Fruit fly (Drosophila melanogaster): ENCODE results near the gene Tango10.

DNA sequence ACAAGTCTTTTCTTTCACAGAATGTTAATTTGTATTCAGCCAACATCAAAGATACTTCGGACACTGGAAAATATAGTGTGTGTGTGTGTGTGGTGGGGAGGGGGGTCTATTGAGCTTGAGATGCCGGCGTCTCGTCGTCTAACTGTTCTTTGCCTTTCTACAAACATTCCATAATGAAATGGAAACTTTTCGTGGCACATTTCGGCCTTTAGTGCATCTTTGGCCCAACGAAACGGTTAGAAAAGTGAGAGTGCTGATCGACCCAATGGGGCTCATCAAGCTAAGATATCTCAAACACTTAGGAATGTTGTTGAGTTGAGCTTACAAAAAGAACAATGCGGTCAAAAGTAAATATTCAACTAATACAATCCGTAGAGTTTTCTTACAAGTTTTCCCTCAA is 36.8 kb downstream of the Tango10 start:
- peak; percentile 14 for TF ChIP-seq sd (tag; optimal IDR thresholded peaks at IDR 0.05)
- no peak for TF ChIP-seq ham (GFP tag; IDR thresholded peaks at IDR 0.05)
- no peak for TF ChIP-seq dpn (GFP tag; optimal IDR thresholded peaks at IDR 0.05)
- no peak for TF ChIP-seq Dll (GFP tag; IDR thresholded peaks at IDR 0.05; ENCODE audit: partially characterized antibody)
- TF ChIP-seq CG14965 (GFP tag; optimal IDR thresholded peaks at IDR 0.05; ENCODE audit: borderline replicate concordance): no peak
